Worm (Caenorhabditis elegans) whole organism, early embryonic: Measurements from ENCODE around the gene srx-136.

Experiments
- ama-1 ChIP-seq: fragments of 150-350 bp; optimal IDR thresholded peaks from 2 replicates; lab custom pipeline; 2014
- hmbx-1 ChIP-seq: sonication (generic microtip); optimal IDR thresholded peaks from 2 replicates; lab custom pipeline; 2016; ENCODE audit warnings: mild to moderate bottlenecking, missing genetic modification characterization, missing compliant biosample characterization

ce11 chrV:13818824-13819408 lies 38.3 kb upstream of the srx-136 start, which contains the start of gene sel-10:
- TF ChIP-seq ama-1 (no peak), hmbx-1 (tag; lab: Kevin White, UChicago) (no peak)
